Worm (Caenorhabditis elegans): ENCODE data around the gene svh-5.

ce11 chrX:15338195-15338594 is 39.4 kb downstream of the svh-5 start:
- no peak for TF ChIP-seq ceh-22 (tag; optimal IDR thresholded peaks at IDR 0.05)
- no peak for TF ChIP-seq pqm-1 (tag; optimal IDR thresholded peaks at IDR 0.05)
- no peak for TF ChIP-seq sox-2 (GFP tag; IDR thresholded peaks at IDR 0.05)
- TF ChIP-seq tbx-2 (tag; optimal IDR thresholded peaks at IDR 0.05): no peak
- no peak for TF ChIP-seq fkh-10 (GFP tag; optimal IDR thresholded peaks at IDR 0.05)
- no peak for TF ChIP-seq sox-4 (tag; optimal IDR thresholded peaks at IDR 0.05)
- no peak for TF ChIP-seq lim-6 (tag; optimal IDR thresholded peaks at IDR 0.05)
- no peak for TF ChIP-seq nhr-11 (tag; optimal IDR thresholded peaks at IDR 0.05)
- TF ChIP-seq unc-3 (GFP tag; conservative IDR thresholded peaks at IDR 0.05): no peak
- no peak for TF ChIP-seq unc-3 (tag; optimal IDR thresholded peaks at IDR 0.05)
- no peak for TF ChIP-seq ceh-30 (tag; optimal IDR thresholded peaks at IDR 0.05)
- no peak for TF ChIP-seq pha-4 (tag; optimal IDR thresholded peaks at IDR 0.05)
- no peak for TF ChIP-seq rnt-1 (tag; optimal IDR thresholded peaks at IDR 0.05)
- TF ChIP-seq ceh-48 (tag; optimal IDR thresholded peaks at IDR 0.05): no peak
- no peak for TF ChIP-seq syd-9 (tag; optimal IDR thresholded peaks at IDR 0.05)
